Worm (Caenorhabditis elegans): ENCODE data around the gene dcar-1.

The dcar-1 gene

ce11 chrV:17951172-17951999 is 41.3 kb downstream of the dcar-1 start, which contains the start of gene Y59A8B.24 (continued):
- TF ChIP-seq egl-18 (GFP tag; IDR thresholded peaks at IDR 0.05) (no peak), snpc-1.3 (tag; optimal IDR thresholded peaks at IDR 0.05; ENCODE audit: insufficient read depth) (no peak), cebp-1 (GFP tag; IDR thresholded peaks at IDR 0.05) (peak; percentile 71; the same call in 1 of the 2 replicates), cebp-1 (tag; optimal IDR thresholded peaks at IDR 0.05) (peak; percentile 91), C17E4.6 (GFP tag; IDR thresholded peaks at IDR 0.05) (peak; percentile 58; the same call in 1 of the 2 replicates), rcor-1 (GFP tag; IDR thresholded peaks at IDR 0.05) (peak; percentile 61; the same call in 1 of the 2 replicates), F22D6.2 (tag; optimal IDR thresholded peaks at IDR 0.05) (peak; percentile 16), bed-1 (GFP tag; IDR thresholded peaks at IDR 0.05) (0 out of 2 replicates have a peak, but pooled peaks have one; percentile 43), ztf-28 (GFP tag; IDR thresholded peaks at IDR 0.05) (no peak), unc-130 (GFP tag; optimal IDR thresholded peaks at IDR 0.05) (no peak), D2030.7 (GFP tag; IDR thresholded peaks at IDR 0.05) (0 out of 2 replicates have a peak, but pooled peaks have one; percentile 29), dpff-1 (tag; optimal IDR thresholded peaks at IDR 0.05) (no peak), egrh-3 (GFP tag; IDR thresholded peaks at IDR 0.05) (peak; percentile 96), madf-10 (tag; optimal IDR thresholded peaks at IDR 0.05) (peak; percentile 91), K12H6.12 (tag; optimal IDR thresholded peaks at IDR 0.05) (peak; percentile 95), chd-7 (tag; optimal IDR thresholded peaks at IDR 0.05) (peak; percentile 88), cebp-2 (GFP tag; IDR thresholded peaks at IDR 0.05) (no peak), ceh-40 (GFP tag; IDR thresholded peaks at IDR 0.05) (no peak), ceh-100 (GFP tag; IDR thresholded peaks at IDR 0.05) (0 out of 2 replicates have a peak, but pooled peaks have one; percentile 17), B0035.1 (tag; optimal IDR thresholded peaks at IDR 0.05) (peak; percentile 70), snpc-1.1 (tag; optimal IDR thresholded peaks at IDR 0.05; ENCODE audit: insufficient read depth) (no peak), K11D2.4 (GFP tag; IDR thresholded peaks at IDR 0.05) (peak; percentile 87), Y67H2A.10 (GFP tag; conservative IDR thresholded peaks at IDR 0.05) (peak; percentile 87), hmg-20 (GFP tag; IDR thresholded peaks at IDR 0.05) (no peak), lin-40 (tag; optimal IDR thresholded peaks at IDR 0.05) (peak; percentile 89), lag-1 (GFP tag; IDR thresholded peaks at IDR 0.05) (no peak), ceh-58 (GFP tag; IDR thresholded peaks at IDR 0.05) (no peak), lsy-27 (tag; optimal IDR thresholded peaks at IDR 0.05; ENCODE audit: borderline replicate concordance, insufficient read depth) (peak; percentile 14), F37B4.10 (GFP tag; IDR thresholded peaks at IDR 0.05) (no peak), bed-2 (GFP tag; IDR thresholded peaks at IDR 0.05) (peak; percentile 70; the same call in 1 of the 2 replicates), Y53F4B.3 (GFP tag; IDR thresholded peaks at IDR 0.05) (no peak), aptf-3 (GFP tag; IDR thresholded peaks at IDR 0.05) (no peak), lin-54 (GFP tag; optimal IDR thresholded peaks at IDR 0.05) (peak; percentile 60), let-526 (GFP tag; IDR thresholded peaks at IDR 0.05) (peak; percentile 81; the same call in 1 of the 2 replicates), akir-1 (GFP tag; optimal IDR thresholded peaks at IDR 0.05) (peak; percentile 45), F23B12.7 (tag; optimal IDR thresholded peaks at IDR 0.05; ENCODE audit: insufficient read depth) (peak; percentile 28), let-607 (tag; optimal IDR thresholded peaks at IDR 0.05) (peak; percentile 41 to 75), nhr-80 (tag; optimal IDR thresholded peaks at IDR 0.05) (peak; percentile 97), repo-1 (tag; optimal IDR thresholded peaks at IDR 0.05) (peak; percentile 53), die-1 (tag; optimal IDR thresholded peaks at IDR 0.05) (peak; percentile 67), rpc-1 (optimal IDR thresholded peaks at IDR 0.05) (no peak), rpc-1 (tag; optimal IDR thresholded peaks at IDR 0.05) (no peak), B0336.3 (GFP tag; IDR thresholded peaks at IDR 0.05) (peak; percentile 87), hmg-1.2 (GFP tag; IDR thresholded peaks at IDR 0.05) (peak; percentile 73), egl-44 (GFP tag; IDR thresholded peaks at IDR 0.05) (peak; percentile 67; the same call in 1 of the 2 replicates), attf-6 (GFP tag; IDR thresholded peaks at IDR 0.05) (peak; percentile 68; the same call in 1 of the 2 replicates)
